Fruit fly (Drosophila melanogaster) whole organism, embryonic: ENCODE data around the gene CG34435.

Source experiments
- ATbp ChIP-seq: fragments of 200-800 bp; sonication (Bioruptor generic); optimal IDR thresholded peaks from 2 replicates; lab custom pipeline; 2017; ENCODE audit warnings: missing biosample characterization, mild to moderate bottlenecking, missing genetic modification characterization, missing genetic modification reagents
- Aef1 ChIP-seq: fragments of 200-800 bp; sonication (Bioruptor generic); IDR thresholded peaks from 3 replicates; pipeline ENCODE4 v1.3.6; 2022; ENCODE audit warnings: missing biosample characterization, missing genetic modification characterization
- CG10462 ChIP-seq: fragments of 200-800 bp; sonication (Bioruptor generic); optimal IDR thresholded peaks from 2 replicates; lab custom pipeline; 2016; ENCODE audit warnings: missing biosample characterization, missing genetic modification characterization
- CG10565 ChIP-seq: fragments of 200-800 bp; sonication (Bioruptor generic); optimal IDR thresholded peaks from 3 replicates; lab custom pipeline; 2016; ENCODE audit warnings: missing biosample characterization, mild to moderate bottlenecking, missing genetic modification characterization
- CG12391 ChIP-seq: fragments of 200-800 bp; sonication (Bioruptor generic); optimal IDR thresholded peaks from 3 replicates; lab custom pipeline; 2018; ENCODE audit warnings: missing biosample characterization, mild to moderate bottlenecking, missing genetic modification characterization, moderate library complexity
- CG13624 ChIP-seq: fragments of 200-800 bp; sonication (Bioruptor generic); optimal IDR thresholded peaks from 2 replicates; lab custom pipeline; 2016; ENCODE audit warnings: missing biosample characterization, missing genetic modification characterization
- CG1647 ChIP-seq: fragments of 200-800 bp; sonication (Bioruptor generic); optimal IDR thresholded peaks from 3 replicates; lab custom pipeline; 2016; ENCODE audit warnings: missing biosample characterization, missing genetic modification characterization
- CG17359 ChIP-seq: fragments of 200-800 bp; sonication (Bioruptor generic); optimal IDR thresholded peaks from 3 replicates; lab custom pipeline; 2018; ENCODE audit warnings: missing biosample characterization, mild to moderate bottlenecking, missing genetic modification characterization, moderate library complexity
- CG17361 ChIP-seq: fragments of 200-800 bp; sonication (Bioruptor generic); IDR thresholded peaks from 3 replicates; pipeline ENCODE4 v1.3.6; 2022; ENCODE audit warnings: missing biosample characterization, missing genetic modification characterization
- CG17385 ChIP-seq: fragments of 200-800 bp; sonication (Bioruptor generic); optimal IDR thresholded peaks from 3 replicates; lab custom pipeline; 2018; ENCODE audit warnings: missing biosample characterization, mild to moderate bottlenecking, missing genetic modification characterization
- CG17612 ChIP-seq: fragments of 200-800 bp; sonication (Bioruptor generic); IDR thresholded peaks from 2 replicates; pipeline ENCODE4 v1.3.6; 2022; ENCODE audit warnings: missing biosample characterization, missing genetic modification characterization
- CG1832 ChIP-seq: fragments of 200-800 bp; sonication (Bioruptor generic); optimal IDR thresholded peaks from 2 replicates; lab custom pipeline; 2017; ENCODE audit warnings: missing biosample characterization, mild to moderate bottlenecking, missing genetic modification characterization, inconsistent platforms
- CG30403 ChIP-seq: fragments of 200-800 bp; sonication (Bioruptor generic); optimal IDR thresholded peaks from 3 replicates; lab custom pipeline; 2016; ENCODE audit warnings: missing biosample characterization, missing genetic modification characterization
- CG34376 ChIP-seq: fragments of 200-800 bp; sonication (Bioruptor generic); optimal IDR thresholded peaks from 2 replicates; lab custom pipeline; 2018; ENCODE audit warnings: missing biosample characterization, mild to moderate bottlenecking, missing genetic modification characterization
- CG43689 ChIP-seq: fragments of 200-800 bp; sonication (Bioruptor generic); IDR thresholded peaks from 2 replicates; pipeline ENCODE4 v1.3.6; 2022; ENCODE audit warnings: missing biosample characterization, missing genetic modification characterization
- CG5953 ChIP-seq: fragments of 200-800 bp; sonication (Bioruptor generic); IDR thresholded peaks from 2 replicates; pipeline ENCODE4 v1.3.6; 2022; ENCODE audit warnings: missing biosample characterization, missing genetic modification characterization
- CG7556 ChIP-seq: fragments of 200-800 bp; sonication (Bioruptor generic); optimal IDR thresholded peaks from 2 replicates; lab custom pipeline; 2017; ENCODE audit warnings: missing biosample characterization, mild to moderate bottlenecking, missing genetic modification characterization
- CG7928 ChIP-seq: fragments of 200-800 bp; sonication (Bioruptor generic); optimal IDR thresholded peaks from 2 replicates; lab custom pipeline; 2017; ENCODE audit warnings: missing biosample characterization, mild to moderate bottlenecking, missing genetic modification characterization
- CG8281 ChIP-seq: fragments of 200-800 bp; sonication (Bioruptor generic); optimal IDR thresholded peaks from 2 replicates; lab custom pipeline; 2018; ENCODE audit warnings: missing biosample characterization, mild to moderate bottlenecking, missing genetic modification characterization, moderate library complexity
- CG8478 ChIP-seq: fragments of >200 bp; optimal IDR thresholded peaks from 2 replicates; lab custom pipeline; 2018
- CG9727 ChIP-seq: fragments of 200-800 bp; sonication (Bioruptor generic); optimal IDR thresholded peaks from 3 replicates; lab custom pipeline; 2017; ENCODE audit warnings: missing biosample characterization, mild to moderate bottlenecking, missing genetic modification characterization
- H15 ChIP-seq: fragments of 200-800 bp; sonication (Bioruptor generic); IDR thresholded peaks from 3 replicates; pipeline ENCODE4 v1.3.6; 2022; ENCODE audit warnings: missing biosample characterization, missing genetic modification characterization
- HLHmδ ChIP-seq: fragments of 200-800 bp; sonication (Bioruptor generic); optimal IDR thresholded peaks from 2 replicates; lab custom pipeline; 2018; ENCODE audit warnings: missing biosample characterization, mild to moderate bottlenecking, missing genetic modification characterization, moderate library complexity
- Hey ChIP-seq: fragments of 200-800 bp; sonication (Bioruptor generic); optimal IDR thresholded peaks from 3 replicates; lab custom pipeline; 2018; ENCODE audit warnings: missing biosample characterization, mild to moderate bottlenecking, missing genetic modification characterization
- Myb ChIP-seq: fragments of 200-800 bp; sonication (Bioruptor generic); optimal IDR thresholded peaks from 2 replicates; lab custom pipeline; 2016; ENCODE audit warnings: missing biosample characterization, missing genetic modification characterization
- NC2β ChIP-seq: fragments of 200-800 bp; sonication (Bioruptor generic); optimal IDR thresholded peaks from 2 replicates; lab custom pipeline; 2016; ENCODE audit warnings: missing biosample characterization, missing genetic modification characterization
- Neu2 ChIP-seq: fragments of 200-800 bp; sonication (Bioruptor generic); optimal IDR thresholded peaks from 3 replicates; lab custom pipeline; 2016; ENCODE audit warnings: missing biosample characterization, missing genetic modification characterization, borderline replicate concordance
- Sin3A ChIP-seq: fragments of >200 bp; optimal IDR thresholded peaks from 2 replicates; lab custom pipeline; 2018
- Ssrp ChIP-seq: fragments of 200-800 bp; sonication (Bioruptor generic); optimal IDR thresholded peaks from 2 replicates; lab custom pipeline; 2018; ENCODE audit warnings: missing biosample characterization, mild to moderate bottlenecking, missing genetic modification characterization, moderate library complexity
- YL-1 ChIP-seq: fragments of 200-800 bp; sonication (Bioruptor generic); optimal IDR thresholded peaks from 3 replicates; lab custom pipeline; 2017; ENCODE audit warnings: missing biosample characterization, mild to moderate bottlenecking, missing genetic modification characterization
- ac ChIP-seq: fragments of 200-800 bp; sonication (Bioruptor generic); optimal IDR thresholded peaks from 3 replicates; lab custom pipeline; 2017; ENCODE audit warnings: missing biosample characterization, mild to moderate bottlenecking, missing genetic modification characterization
- crp ChIP-seq, 2 experiments: fragments of 200-800 bp; sonication (Bioruptor generic); optimal IDR thresholded peaks; 2 replicates in 1 of 2; 3 replicates in 1 of 2; lab custom pipeline; 2017; ENCODE audit warnings: missing biosample characterization in 2 of 2, missing genetic modification characterization in 2 of 2, mild to moderate bottlenecking in 1 of 2, moderate library complexity in 1 of 2
- cwo ChIP-seq: fragments of 200-800 bp; sonication (Bioruptor generic); optimal IDR thresholded peaks from 3 replicates; lab custom pipeline; 2017; ENCODE audit warnings: missing biosample characterization, missing genetic modification characterization, mild to moderate bottlenecking, moderate library complexity, missing genetic modification reagents
- dan ChIP-seq: fragments of 200-800 bp; sonication (Bioruptor generic); IDR thresholded peaks from 2 replicates; pipeline ENCODE4 v1.3.6; 2022; ENCODE audit warnings: missing biosample characterization, missing genetic modification characterization
- dm ChIP-seq: fragments of 200-800 bp; sonication (Bioruptor generic); optimal IDR thresholded peaks from 3 replicates; lab custom pipeline; 2016; ENCODE audit warnings: missing biosample characterization, missing genetic modification characterization
- dysf ChIP-seq: fragments of 200-800 bp; sonication (Bioruptor generic); IDR thresholded peaks from 3 replicates; pipeline ENCODE4 v1.3.6; 2022; ENCODE audit warnings: missing biosample characterization, missing genetic modification characterization
- ems ChIP-seq: fragments of 200-800 bp; sonication (Bioruptor generic); optimal IDR thresholded peaks from 3 replicates; lab custom pipeline; 2016; ENCODE audit warnings: missing biosample characterization, missing genetic modification characterization
- eve ChIP-seq, 2 experiments: fragments of >200 bp; optimal IDR thresholded peaks; 2 replicates each; lab custom pipeline; 2017; ENCODE audit warnings: missing biosample characterization in 2 of 2, missing genetic modification characterization in 2 of 2
- fd96Cb ChIP-seq: fragments of 200-800 bp; sonication (Bioruptor generic); optimal IDR thresholded peaks from 2 replicates; lab custom pipeline; 2018; ENCODE audit warnings: missing biosample characterization, mild to moderate bottlenecking, missing genetic modification characterization, moderate library complexity
- hbn ChIP-seq: fragments of 200-800 bp; sonication (Bioruptor generic); IDR thresholded peaks from 2 replicates; pipeline ENCODE4 v1.3.6; 2022; ENCODE audit warnings: missing biosample characterization, missing genetic modification characterization; ENCODE audit not compliant: partially characterized antibody
- knrl ChIP-seq: fragments of 200-800 bp; sonication (Bioruptor generic); IDR thresholded peaks from 3 replicates; pipeline ENCODE4 v1.3.6; 2022; ENCODE audit warnings: missing biosample characterization, missing genetic modification characterization; ENCODE audit not compliant: partially characterized antibody
- lab ChIP-seq: fragments of 200-800 bp; sonication (Bioruptor generic); optimal IDR thresholded peaks from 3 replicates; lab custom pipeline; 2017; ENCODE audit warnings: missing biosample characterization, missing genetic modification characterization, mild to moderate bottlenecking, moderate library complexity, missing genetic modification reagents
- lbe ChIP-seq: fragments of 200-800 bp; sonication (Bioruptor generic); optimal IDR thresholded peaks from 2 replicates; lab custom pipeline; 2016; ENCODE audit warnings: missing biosample characterization, mild to moderate bottlenecking, missing genetic modification characterization
- org-1 ChIP-seq: fragments of 200-800 bp; sonication (Bioruptor generic); optimal IDR thresholded peaks from 2 replicates; lab custom pipeline; 2017; ENCODE audit warnings: missing biosample characterization, missing genetic modification characterization
- sc ChIP-seq, 3 experiments: fragments of >200 bp in 2 of 3; fragments of 200-800 bp in 1 of 3; sonication (Bioruptor generic) in 1 of 3; optimal IDR thresholded peaks; 2 replicates in 2 of 3; 3 replicates in 1 of 3; lab custom pipeline; 2017; ENCODE audit warnings: mild to moderate bottlenecking in 1 of 3, missing biosample characterization in 1 of 3, missing genetic modification characterization in 1 of 3, missing genetic modification reagents in 1 of 3
- so ChIP-seq: fragments of 200-800 bp; sonication (Bioruptor generic); IDR thresholded peaks from 3 replicates; pipeline ENCODE4 v1.3.6; 2022; ENCODE audit warnings: missing biosample characterization, missing genetic modification characterization
- stc ChIP-seq: fragments of 200-800 bp; sonication (Bioruptor generic); IDR thresholded peaks from 2 replicates; pipeline ENCODE4 v1.3.6; 2022; ENCODE audit warnings: missing biosample characterization, missing genetic modification characterization
- trh ChIP-seq: fragments of 200-800 bp; sonication (Bioruptor generic); optimal IDR thresholded peaks from 2 replicates; lab custom pipeline; 2016; ENCODE audit warnings: missing biosample characterization, missing genetic modification characterization
- vfl ChIP-seq: fragments of 200-800 bp; sonication (Bioruptor generic); optimal IDR thresholded peaks from 2 replicates; lab custom pipeline; 2016; ENCODE audit warnings: missing biosample characterization, missing genetic modification characterization
- vnd ChIP-seq: fragments of 200-800 bp; sonication (Bioruptor generic); IDR thresholded peaks from 3 replicates; pipeline ENCODE4 v1.3.6; 2022; ENCODE audit warnings: missing biosample characterization, missing genetic modification characterization; ENCODE audit not compliant: partially characterized antibody
- wdn ChIP-seq: fragments of 200-800 bp; sonication (Bioruptor generic); IDR thresholded peaks from 2 replicates; pipeline ENCODE4 v1.3.6; 2022; ENCODE audit warnings: missing biosample characterization, missing genetic modification characterization

Gene CG34435

DNA sequence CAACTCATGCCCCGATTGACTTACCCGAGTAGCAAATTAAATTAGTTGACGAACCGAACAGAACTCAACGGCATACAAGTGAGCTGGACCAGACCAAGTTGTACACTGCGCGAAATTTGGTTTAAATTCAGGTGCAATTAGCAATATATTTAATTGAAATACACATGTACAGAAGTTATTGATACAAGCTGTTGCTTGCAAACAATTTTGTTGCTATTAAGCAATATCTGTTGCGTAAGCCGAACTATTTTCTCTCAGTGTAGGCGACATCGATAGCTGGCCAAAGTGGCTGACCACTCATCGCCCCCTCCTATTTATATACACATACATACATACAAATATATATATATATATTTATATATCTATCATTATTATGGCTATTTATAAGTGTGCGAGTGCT is 10.1 kb downstream of the CG34435 start (continued):
- peak; percentile 7 for TF ChIP-seq CG30403 (GFP tag; lab: Kevin White, UChicago)
- no peak for TF ChIP-seq dm
- no peak for TF ChIP-seq org-1 (GFP tag; lab: Kevin White, UChicago)
- TF ChIP-seq CG17385 (GFP tag; lab: Kevin White, UChicago), result no peak
- TF ChIP-seq CG34376 (GFP tag; lab: Kevin White, UChicago), result no peak
- TF ChIP-seq vfl, result no peak
- no peak for TF ChIP-seq wdn (GFP tag; lab: Robert Waterston, UW)
- no peak for TF ChIP-seq CG10565 (GFP tag; lab: Kevin White, UChicago)
- TF ChIP-seq HLHmδ (GFP tag; lab: Kevin White, UChicago), result no peak
- peak; percentile 53 for TF ChIP-seq CG9727 (GFP tag; lab: Kevin White, UChicago)
- TF ChIP-seq CG12391 (tag; lab: Kevin White, UChicago), result peak; percentile 35
- no peak for TF ChIP-seq CG8281 (tag; lab: Kevin White, UChicago)
- TF ChIP-seq lab (GFP tag; lab: Kevin White, UChicago), result peak; percentile 30
- no peak for TF ChIP-seq CG1832 (GFP tag; lab: Kevin White, UChicago)
- no peak for TF ChIP-seq cwo (GFP tag; lab: Kevin White, UChicago)
- TF ChIP-seq Ssrp (tag; lab: Kevin White, UChicago), result peak; percentile 19
- no peak for TF ChIP-seq YL-1
- no peak for TF ChIP-seq Hey
- no peak for TF ChIP-seq CG43689 (GFP tag; lab: Robert Waterston, UW)
- TF ChIP-seq CG17359 (tag; lab: Kevin White, UChicago), result peak; percentile 7
- peak; percentile 27 for TF ChIP-seq ac (GFP tag; lab: Kevin White, UChicago)
- TF ChIP-seq CG5953 (GFP tag; lab: Robert Waterston, UW), result no peak
- TF ChIP-seq dysf (GFP tag; lab: Robert Waterston, UW), result peak; percentile 44; the same call in 1 of the 3 replicates
- no peak for TF ChIP-seq CG13624 (GFP tag; lab: Kevin White, UChicago)
- TF ChIP-seq eve (GFP tag; optimal IDR thresholded peaks at IDR 0.05; lab: Kevin White, UChicago), result no peak
- TF ChIP-seq CG1647, result no peak
- TF ChIP-seq sc (optimal IDR thresholded peaks at IDR 0.05; lab: Kevin White, UChicago), result no peak
- TF ChIP-seq sc (GFP tag; optimal IDR thresholded peaks at IDR 0.05; lab: Kevin White, UChicago), result no peak
- TF ChIP-seq ATbp (GFP tag; lab: Kevin White, UChicago), result peak; percentile 2
- TF ChIP-seq vnd, result no peak
- no peak for TF ChIP-seq CG17612
- TF ChIP-seq Myb, result no peak
- no peak for TF ChIP-seq crp (GFP tag; optimal IDR thresholded peaks at IDR 0.05; lab: Kevin White, UChicago)
- TF ChIP-seq CG17361 (GFP tag; lab: Robert Waterston, UW), result 0 out of 3 replicates have a peak, but pooled peaks have one; percentile 21
- TF ChIP-seq H15 (GFP tag; lab: Robert Waterston, UW), result no peak
- TF ChIP-seq CG7556 (GFP tag; lab: Kevin White, UChicago), result peak; percentile 30
- 0 out of 2 replicates have a peak, but pooled peaks have one; percentile 17 for TF ChIP-seq dan
- TF ChIP-seq NC2β (GFP tag; lab: Kevin White, UChicago), result no peak
- TF ChIP-seq so (GFP tag; lab: Robert Waterston, UW), result no peak
- peak; percentile 25 for TF ChIP-seq fd96Cb (tag; lab: Kevin White, UChicago)
- no peak for TF ChIP-seq Sin3A (lab: Kevin White, UChicago)
- TF ChIP-seq Aef1 (GFP tag; lab: Robert Waterston, UW), result no peak
- no peak for TF ChIP-seq lbe (GFP tag; lab: Kevin White, UChicago)
- TF ChIP-seq hbn (GFP tag; lab: Robert Waterston, UW), result no peak
- no peak for TF ChIP-seq CG10462
- TF ChIP-seq ems (GFP tag; lab: Kevin White, UChicago), result no peak
- no peak for TF ChIP-seq stc (GFP tag; lab: Robert Waterston, UW)
- TF ChIP-seq CG7928 (GFP tag; lab: Kevin White, UChicago), result no peak
- TF ChIP-seq trh (GFP tag; lab: Kevin White, UChicago), result no peak
- no peak for TF ChIP-seq Neu2 (GFP tag; lab: Kevin White, UChicago)
- no peak for TF ChIP-seq knrl
- TF ChIP-seq CG8478 (lab: Kevin White, UChicago), result no peak
